Fruit fly (Drosophila melanogaster) whole organism, embryonic: ENCODE data around the gene Ubqn.

ENCODE experiments used
- Ada2b ChIP-seq: fragments of 200-800 bp; sonication (Bioruptor generic); IDR thresholded peaks from 2 replicates; pipeline ENCODE4 v1.3.6; 2022; ENCODE audit warnings: missing biosample characterization, missing genetic modification characterization
- Bgb ChIP-seq: fragments of 200-800 bp; sonication (Bioruptor generic); IDR thresholded peaks from 2 replicates; pipeline ENCODE4 v1.3.6; 2022; ENCODE audit warnings: missing biosample characterization, missing genetic modification characterization; ENCODE audit not compliant: partially characterized antibody
- CG1233 ChIP-seq: fragments of 200-800 bp; sonication (Bioruptor generic); optimal IDR thresholded peaks from 4 replicates; lab custom pipeline; 2018; ENCODE audit warnings: missing biosample characterization, mild to moderate bottlenecking, missing genetic modification characterization
- CG14667 ChIP-seq: fragments of 200-800 bp; sonication (Bioruptor generic); IDR thresholded peaks from 2 replicates; pipeline ENCODE4 v1.3.6; 2022; ENCODE audit warnings: missing biosample characterization, missing genetic modification characterization
- CG15479 ChIP-seq: fragments of 200-800 bp; sonication (Bioruptor generic); optimal IDR thresholded peaks from 3 replicates; lab custom pipeline; 2019; ENCODE audit warnings: missing biosample characterization, mild to moderate bottlenecking, missing genetic modification characterization, moderate library complexity
- CG1832 ChIP-seq: fragments of 200-800 bp; sonication (Bioruptor generic); optimal IDR thresholded peaks from 2 replicates; lab custom pipeline; 2017; ENCODE audit warnings: missing biosample characterization, mild to moderate bottlenecking, missing genetic modification characterization, inconsistent platforms
- CG18619 ChIP-seq: fragments of 200-800 bp; sonication (Bioruptor generic); optimal IDR thresholded peaks from 3 replicates; lab custom pipeline; 2017; ENCODE audit warnings: missing biosample characterization, mild to moderate bottlenecking, missing genetic modification characterization
- CG2116 ChIP-seq: fragments of 200-800 bp; sonication (Bioruptor generic); optimal IDR thresholded peaks from 3 replicates; lab custom pipeline; 2018; ENCODE audit warnings: missing biosample characterization, mild to moderate bottlenecking, missing genetic modification characterization
- CG2199 ChIP-seq: fragments of 200-800 bp; sonication (Bioruptor generic); IDR thresholded peaks from 3 replicates; pipeline ENCODE4 v1.3.6; 2022; ENCODE audit warnings: missing biosample characterization, missing genetic modification characterization
- CG2875 ChIP-seq: fragments of 200-800 bp; sonication (Bioruptor generic); optimal IDR thresholded peaks from 2 replicates; lab custom pipeline; 2017; ENCODE audit warnings: missing biosample characterization, mild to moderate bottlenecking, missing genetic modification characterization, missing genetic modification reagents
- CG30403 ChIP-seq: fragments of 200-800 bp; sonication (Bioruptor generic); optimal IDR thresholded peaks from 3 replicates; lab custom pipeline; 2016; ENCODE audit warnings: missing biosample characterization, missing genetic modification characterization
- CG31388 ChIP-seq: fragments of 200-800 bp; sonication (Bioruptor generic); optimal IDR thresholded peaks from 2 replicates; lab custom pipeline; 2016; ENCODE audit warnings: missing biosample characterization, missing genetic modification characterization
- CG3407 ChIP-seq: fragments of 200-800 bp; sonication (Bioruptor generic); optimal IDR thresholded peaks from 2 replicates; lab custom pipeline; 2018; ENCODE audit warnings: missing biosample characterization, mild to moderate bottlenecking, missing genetic modification characterization
- CG43689 ChIP-seq: fragments of 200-800 bp; sonication (Bioruptor generic); IDR thresholded peaks from 2 replicates; pipeline ENCODE4 v1.3.6; 2022; ENCODE audit warnings: missing biosample characterization, missing genetic modification characterization
- CG4404 ChIP-seq: fragments of 200-800 bp; sonication (Bioruptor generic); IDR thresholded peaks from 2 replicates; pipeline ENCODE4 v1.3.6; 2022; ENCODE audit warnings: missing biosample characterization, missing genetic modification characterization
- CG4854 ChIP-seq: fragments of 200-800 bp; sonication (Bioruptor generic); optimal IDR thresholded peaks from 2 replicates; lab custom pipeline; 2016; ENCODE audit warnings: missing biosample characterization, missing genetic modification characterization, inconsistent platforms
- CG6791 ChIP-seq: fragments of 200-800 bp; sonication (Bioruptor generic); IDR thresholded peaks from 3 replicates; pipeline ENCODE4 v1.3.6; 2022; ENCODE audit warnings: missing biosample characterization, missing genetic modification characterization; ENCODE audit not compliant: partially characterized antibody
- CG7963 ChIP-seq: fragments of 200-800 bp; sonication (Bioruptor generic); IDR thresholded peaks from 3 replicates; pipeline ENCODE4 v1.3.6; 2022; ENCODE audit warnings: missing biosample characterization, missing genetic modification characterization; ENCODE audit not compliant: partially characterized antibody
- CG8765 ChIP-seq: fragments of 200-800 bp; sonication (Bioruptor generic); IDR thresholded peaks from 2 replicates; pipeline ENCODE4 v1.3.6; 2022; ENCODE audit warnings: missing biosample characterization, missing genetic modification characterization
- CG9437 ChIP-seq: fragments of 200-800 bp; sonication (Bioruptor generic); optimal IDR thresholded peaks from 2 replicates; lab custom pipeline; 2018; ENCODE audit warnings: missing biosample characterization, mild to moderate bottlenecking, missing genetic modification characterization
- D19B ChIP-seq: fragments of 200-800 bp; sonication (Bioruptor generic); optimal IDR thresholded peaks from 2 replicates; lab custom pipeline; 2017; ENCODE audit warnings: missing biosample characterization, mild to moderate bottlenecking, missing genetic modification characterization
- Deaf1 ChIP-seq: fragments of 200-800 bp; optimal IDR thresholded peaks from 3 replicates; lab custom pipeline; 2019; ENCODE audit warnings: missing biosample characterization, mild to moderate bottlenecking, missing genetic modification characterization, moderate library complexity
- Eip74EF ChIP-seq, 2 experiments: fragments of 200-800 bp in 1 of 2; fragments of >200 bp in 1 of 2; sonication (Bioruptor generic) in 1 of 2; optimal IDR thresholded peaks; 2 replicates each; lab custom pipeline; 2017 to 2019; ENCODE audit warnings: missing biosample characterization in 2 of 2, missing genetic modification characterization in 2 of 2, mild to moderate bottlenecking in 1 of 2, moderate library complexity in 1 of 2
- Hsf ChIP-seq: fragments of 200-800 bp; sonication (Bioruptor generic); optimal IDR thresholded peaks from 3 replicates; lab custom pipeline; 2016; ENCODE audit warnings: missing biosample characterization, missing genetic modification characterization
- MBD-R2 ChIP-seq: fragments of 200-800 bp; sonication (Bioruptor generic); IDR thresholded peaks from 2 replicates; pipeline ENCODE4 v1.3.6; 2022; ENCODE audit warnings: missing biosample characterization, missing genetic modification characterization
- MTF-1 ChIP-seq: fragments of 200-800 bp; sonication (Bioruptor generic); optimal IDR thresholded peaks from 2 replicates; lab custom pipeline; 2018; ENCODE audit warnings: missing biosample characterization, mild to moderate bottlenecking, missing genetic modification characterization, borderline replicate concordance
- Meics ChIP-seq: fragments of 200-800 bp; sonication (Bioruptor generic); optimal IDR thresholded peaks from 2 replicates; lab custom pipeline; 2017; ENCODE audit warnings: missing biosample characterization, mild to moderate bottlenecking, missing genetic modification characterization
- NC2α ChIP-seq: fragments of 200-800 bp; sonication (Bioruptor generic); optimal IDR thresholded peaks from 2 replicates; lab custom pipeline; 2016; ENCODE audit warnings: missing biosample characterization, missing genetic modification characterization
- NC2β ChIP-seq: fragments of 200-800 bp; sonication (Bioruptor generic); optimal IDR thresholded peaks from 2 replicates; lab custom pipeline; 2016; ENCODE audit warnings: missing biosample characterization, missing genetic modification characterization
- Pdp1 ChIP-seq, 2 experiments: fragments of 200-800 bp; sonication (Bioruptor generic); optimal IDR thresholded peaks; 3 replicates each; lab custom pipeline; 2016; ENCODE audit warnings: missing biosample characterization in 2 of 2, missing genetic modification characterization in 2 of 2, mild to moderate bottlenecking in 1 of 2, moderate library complexity in 1 of 2
- Sin3A ChIP-seq: fragments of >200 bp; optimal IDR thresholded peaks from 2 replicates; lab custom pipeline; 2018
- Taf1 ChIP-seq: fragments of 200-800 bp; sonication (Bioruptor generic); IDR thresholded peaks from 2 replicates; pipeline ENCODE4 v1.3.6; 2022; ENCODE audit warnings: missing biosample characterization, missing genetic modification characterization
- ap ChIP-seq: fragments of 200-800 bp; sonication (Bioruptor generic); IDR thresholded peaks from 2 replicates; pipeline ENCODE4 v1.3.6; 2022; ENCODE audit warnings: missing biosample characterization, missing genetic modification characterization
- ato ChIP-seq: fragments of 200-800 bp; sonication (Bioruptor generic); IDR thresholded peaks from 2 replicates; pipeline ENCODE4 v1.3.6; 2022; ENCODE audit warnings: missing biosample characterization, missing genetic modification characterization; ENCODE audit not compliant: partially characterized antibody
- bowl ChIP-seq: fragments of 200-800 bp; sonication (Bioruptor generic); IDR thresholded peaks from 2 replicates; pipeline ENCODE4 v1.3.6; 2022; ENCODE audit warnings: missing biosample characterization, missing genetic modification characterization
- br ChIP-seq: fragments of >200 bp; optimal IDR thresholded peaks from 2 replicates; lab custom pipeline; 2017
- dan ChIP-seq: fragments of 200-800 bp; sonication (Bioruptor generic); IDR thresholded peaks from 2 replicates; pipeline ENCODE4 v1.3.6; 2022; ENCODE audit warnings: missing biosample characterization, missing genetic modification characterization
- dati ChIP-seq: fragments of 200-800 bp; sonication (Bioruptor generic); IDR thresholded peaks from 2 replicates; pipeline ENCODE4 v1.3.6; 2022; ENCODE audit warnings: missing biosample characterization, missing genetic modification characterization
- dmrt11E ChIP-seq: fragments of 200-800 bp; sonication (Bioruptor generic); optimal IDR thresholded peaks from 3 replicates; lab custom pipeline; 2018; ENCODE audit warnings: missing biosample characterization, mild to moderate bottlenecking, missing genetic modification characterization, moderate library complexity
- ewg ChIP-seq: fragments of 200-800 bp; sonication (Bioruptor generic); optimal IDR thresholded peaks from 3 replicates; lab custom pipeline; 2017; ENCODE audit warnings: mild to moderate bottlenecking, missing biosample characterization, missing genetic modification reagents, missing genetic modification characterization
- exex ChIP-seq: fragments of 200-800 bp; sonication (Bioruptor generic); optimal IDR thresholded peaks from 4 replicates; lab custom pipeline; 2018; ENCODE audit warnings: missing biosample characterization, mild to moderate bottlenecking, missing genetic modification characterization, moderate library complexity
- fd3F ChIP-seq: fragments of 200-800 bp; sonication (Bioruptor generic); optimal IDR thresholded peaks from 2 replicates; lab custom pipeline; 2018; ENCODE audit warnings: missing biosample characterization, mild to moderate bottlenecking, missing genetic modification characterization, moderate library complexity
- hth ChIP-seq: fragments of >200 bp; optimal IDR thresholded peaks from 2 replicates; lab custom pipeline; 2017; ENCODE audit warnings: inconsistent platforms
- mld ChIP-seq: fragments of 200-800 bp; sonication (Bioruptor generic); IDR thresholded peaks from 3 replicates; pipeline ENCODE4 v1.3.6; 2022; ENCODE audit warnings: missing biosample characterization, missing genetic modification characterization; ENCODE audit not compliant: partially characterized antibody
- nerfin-1 ChIP-seq: fragments of 200-800 bp; sonication (Bioruptor generic); optimal IDR thresholded peaks from 3 replicates; lab custom pipeline; 2019; ENCODE audit warnings: missing biosample characterization, mild to moderate bottlenecking, missing genetic modification characterization, moderate library complexity
- nmo ChIP-seq: fragments of 200-800 bp; sonication (Bioruptor generic); optimal IDR thresholded peaks from 2 replicates; lab custom pipeline; 2018; ENCODE audit warnings: missing biosample characterization, mild to moderate bottlenecking, missing genetic modification characterization, moderate library complexity
- onecut ChIP-seq: fragments of 200-800 bp; sonication (Bioruptor generic); IDR thresholded peaks from 2 replicates; pipeline ENCODE4 v1.3.6; 2022; ENCODE audit warnings: missing biosample characterization, missing genetic modification characterization
- pan ChIP-seq, 4 experiments: fragments of >200 bp in 3 of 4; fragments of 200-800 bp in 1 of 4; sonication (Bioruptor generic) in 1 of 4; optimal IDR thresholded peaks in 3 of 4; IDR thresholded peaks in 1 of 4; 2 replicates each; pipeline versions ENCODE4 v1.3.6 to Lab custom; 2017 to 2022; ENCODE audit warnings: missing biosample characterization in 2 of 4, missing genetic modification characterization in 2 of 4, mixed read lengths in 1 of 4
- pita ChIP-seq: fragments of 200-800 bp; sonication (Bioruptor generic); optimal IDR thresholded peaks from 2 replicates; lab custom pipeline; 2017; ENCODE audit warnings: missing biosample characterization, mild to moderate bottlenecking, missing genetic modification characterization
- rib ChIP-seq: fragments of 200-800 bp; sonication (Bioruptor generic); IDR thresholded peaks from 2 replicates; pipeline ENCODE4 v1.3.6; 2022; ENCODE audit warnings: missing biosample characterization, missing genetic modification characterization
- slbo ChIP-seq: fragments of 200-800 bp; sonication (Bioruptor generic); IDR thresholded peaks from 2 replicates; pipeline ENCODE4 v1.3.6; 2022; ENCODE audit warnings: missing biosample characterization, missing genetic modification characterization

Ubqn gene

dm6 chrX:19730844-19731243 is 47.2 kb downstream of the Ubqn start, which contains the start of gene AP-1-2beta (continued):
- TF ChIP-seq CG2875 (no peak), ap (GFP tag; lab: Robert Waterston, UW) (no peak), Meics (GFP tag; lab: Kevin White, UChicago) (no peak), CG30403 (GFP tag; lab: Kevin White, UChicago) (no peak), nmo (GFP tag; lab: Kevin White, UChicago) (peak; percentile 8), NC2α (GFP tag; lab: Kevin White, UChicago) (no peak), Bgb (GFP tag; lab: Robert Waterston, UW) (no peak), nerfin-1 (tag; lab: Kevin White, UChicago) (peak; percentile 86), dmrt11E (tag; lab: Kevin White, UChicago) (no peak), exex (tag; lab: Kevin White, UChicago) (no peak), CG4854 (no peak), ato (GFP tag; lab: Robert Waterston, UW) (0 out of 2 replicates have a peak, but pooled peaks have one; percentile 47), fd3F (GFP tag; lab: Kevin White, UChicago) (no peak), CG15479 (GFP tag; lab: Kevin White, UChicago) (no peak), MTF-1 (GFP tag; lab: Kevin White, UChicago) (no peak), D19B (no peak), CG2199 (GFP tag; lab: Robert Waterston, UW) (no peak), Deaf1 (no peak), CG7963 (0 out of 3 replicates have a peak, but pooled peaks have one; percentile 30), Eip74EF (GFP tag; optimal IDR thresholded peaks at IDR 0.05; lab: Kevin White, UChicago) (no peak), rib (no peak), CG4404 (GFP tag; lab: Robert Waterston, UW) (no peak), NC2β (GFP tag; lab: Kevin White, UChicago) (no peak), pan (optimal IDR thresholded peaks at IDR 0.05; lab: Kevin White, UChicago) (no peak), pan (GFP tag; optimal IDR thresholded peaks at IDR 0.05 in 1 of 2, IDR thresholded peaks at IDR 0.05 in 1 of 2) (no peak), CG8765 (GFP tag; lab: Robert Waterston, UW) (no peak), CG3407 (GFP tag; lab: Kevin White, UChicago) (no peak), Ada2b (GFP tag; lab: Robert Waterston, UW) (no peak), CG1233 (GFP tag; lab: Kevin White, UChicago) (no peak), br (lab: Kevin White, UChicago) (no peak), CG2116 (GFP tag; lab: Kevin White, UChicago) (peak; percentile 64), bowl (GFP tag; lab: Robert Waterston, UW) (no peak), Taf1 (GFP tag; lab: Robert Waterston, UW) (no peak), CG18619 (no peak), CG9437 (no peak), ewg (GFP tag; lab: Kevin White, UChicago) (no peak), dan (GFP tag; lab: Robert Waterston, UW) (no peak), MBD-R2 (peak; percentile 44; the same call in 1 of the 2 replicates), mld (GFP tag; lab: Robert Waterston, UW) (peak; percentile 54; the same call in 1 of the 3 replicates), onecut (GFP tag; lab: Robert Waterston, UW) (no peak), Sin3A (lab: Kevin White, UChicago) (no peak), CG31388 (GFP tag; lab: Kevin White, UChicago) (no peak), slbo (GFP tag; lab: Robert Waterston, UW) (no peak), CG1832 (GFP tag; lab: Kevin White, UChicago) (no peak), Pdp1 (GFP tag; optimal IDR thresholded peaks at IDR 0.05; lab: Kevin White, UChicago) (no peak), CG6791 (peak; percentile 72; the same call in 2 of the 3 replicates), CG14667 (GFP tag; lab: Robert Waterston, UW) (no peak), pita (GFP tag; lab: Kevin White, UChicago) (no peak), Hsf (GFP tag; lab: Kevin White, UChicago) (no peak), CG43689 (GFP tag; lab: Robert Waterston, UW) (no peak), dati (no peak), hth (lab: Kevin White, UChicago) (no peak)
